Worm (Caenorhabditis elegans): ENCODE data around the gene syx-5.

The syx-5 gene

DNA sequence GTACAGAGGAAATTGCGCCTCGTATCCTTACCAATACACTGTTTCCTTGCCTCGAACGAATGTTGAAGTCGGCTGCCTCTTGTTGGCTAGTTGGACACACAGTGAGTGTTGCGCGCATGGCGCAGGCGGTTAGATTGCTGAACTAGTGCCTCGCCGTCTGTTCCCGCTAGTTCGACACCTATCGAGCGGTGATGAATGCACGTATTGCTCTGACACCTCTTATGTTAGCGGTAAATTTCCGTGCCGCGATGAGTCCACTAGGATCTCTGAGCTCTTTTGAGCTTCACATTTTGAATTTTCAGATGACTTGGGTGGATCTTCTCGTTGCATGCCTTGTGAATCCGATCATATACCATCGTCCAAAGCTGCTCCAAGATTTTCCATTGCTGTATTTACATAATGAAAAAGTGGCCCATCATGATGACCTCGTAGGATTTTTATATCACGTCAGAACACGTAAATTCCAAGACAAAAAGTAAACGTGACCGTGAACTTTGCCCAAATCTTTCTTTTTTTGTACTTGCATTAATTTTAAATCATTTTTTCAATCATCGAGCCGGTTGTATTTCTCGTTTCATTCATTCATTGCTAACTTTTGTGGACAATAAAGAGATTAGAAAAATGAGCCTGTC, 18.2 kb downstream of the syx-5 start, which contains the start of gene F55A11.11 (continued):
- TF ChIP-seq unc-30 (tag; optimal IDR thresholded peaks at IDR 0.05) = no peak
- peak; percentile 78 for TF ChIP-seq C16A3.4 (tag; optimal IDR thresholded peaks at IDR 0.05)
- no peak for TF ChIP-seq nhr-237 (tag; optimal IDR thresholded peaks at IDR 0.05)
- peak; percentile 47 for TF ChIP-seq fkh-8 (tag; optimal IDR thresholded peaks at IDR 0.05)
- TF ChIP-seq aha-1 (tag; optimal IDR thresholded peaks at IDR 0.05) = no peak
- peak; percentile 71 to 85 for TF ChIP-seq lsy-2 (tag; optimal IDR thresholded peaks at IDR 0.05)
- peak in 1 of 2 experiments; percentile 23 for TF ChIP-seq ztf-11 (tag; optimal IDR thresholded peaks at IDR 0.05)
- peak; percentile 60 to 63 for TF ChIP-seq efl-1 (optimal IDR thresholded peaks at IDR 0.05)
- peak; percentile 41 to 96 for TF ChIP-seq efl-1 (GFP tag; optimal IDR thresholded peaks at IDR 0.05 in 1 of 2)

DNA sequence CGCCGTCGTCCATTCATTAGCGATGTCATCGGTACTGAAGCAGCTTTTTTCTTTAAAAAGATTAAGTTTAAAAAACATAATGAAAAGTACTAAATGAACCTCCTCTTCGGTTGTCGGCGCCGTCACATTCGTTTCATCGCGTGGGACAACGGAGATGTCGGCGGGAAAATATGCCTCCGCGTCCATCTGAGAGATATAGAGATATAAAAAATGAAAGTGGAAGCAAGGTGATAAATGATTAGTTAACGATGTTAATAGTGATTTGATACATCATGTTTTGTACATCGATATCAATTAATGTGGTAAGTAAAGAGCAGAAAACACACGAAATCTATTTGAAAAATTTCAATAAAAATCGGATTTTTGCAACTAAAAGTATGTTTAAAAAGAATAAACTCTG, 22.6 kb downstream of the syx-5 start, which contains the start of gene F55A11.7:
Gene F55A11.7 (minus strand): TSS at position 186 of the 400 bp plus-strand sequence.
- peak; percentile 94 for TF ChIP-seq blmp-1 (tag; optimal IDR thresholded peaks at IDR 0.05)
- no peak for TF ChIP-seq mef-2 (tag; optimal IDR thresholded peaks at IDR 0.05)

DNA sequence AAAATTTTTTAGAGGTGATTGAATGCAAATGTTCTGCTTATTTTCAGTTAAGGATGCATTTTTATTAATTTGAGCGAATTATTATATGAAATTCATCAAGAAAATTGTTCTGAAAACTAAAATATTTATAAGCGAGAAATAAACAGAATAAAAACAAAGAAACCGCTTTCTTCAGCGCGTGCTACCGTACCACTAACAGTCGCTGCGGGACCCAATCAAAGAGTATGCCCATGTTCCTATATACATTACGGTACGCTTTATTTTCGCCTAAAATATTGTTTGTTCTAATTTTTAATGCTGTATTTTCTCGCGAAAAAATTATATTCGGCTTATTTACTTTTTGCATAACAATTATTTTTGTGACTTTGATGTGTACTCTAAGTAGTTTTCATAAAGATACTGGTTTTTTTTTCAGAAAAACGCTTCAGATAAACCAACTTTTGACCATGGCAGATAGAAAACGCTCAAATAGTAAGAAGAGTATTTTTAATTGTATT, 23.1 kb downstream of the syx-5 start, which contains the start of gene F55A11.8:
Gene F55A11.8 (plus strand): TSS at position 447 of the 497 bp plus-strand sequence.
- TF ChIP-seq sup-37 (GFP tag; optimal IDR thresholded peaks at IDR 0.05) (no peak), mef-2 (tag; optimal IDR thresholded peaks at IDR 0.05) (no peak), nhr-237 (tag; optimal IDR thresholded peaks at IDR 0.05) (no peak), nhr-85 (tag) (peak; percentile 23), grh-1 (GFP tag; IDR thresholded peaks at IDR 0.05) (no peak)

DNA sequence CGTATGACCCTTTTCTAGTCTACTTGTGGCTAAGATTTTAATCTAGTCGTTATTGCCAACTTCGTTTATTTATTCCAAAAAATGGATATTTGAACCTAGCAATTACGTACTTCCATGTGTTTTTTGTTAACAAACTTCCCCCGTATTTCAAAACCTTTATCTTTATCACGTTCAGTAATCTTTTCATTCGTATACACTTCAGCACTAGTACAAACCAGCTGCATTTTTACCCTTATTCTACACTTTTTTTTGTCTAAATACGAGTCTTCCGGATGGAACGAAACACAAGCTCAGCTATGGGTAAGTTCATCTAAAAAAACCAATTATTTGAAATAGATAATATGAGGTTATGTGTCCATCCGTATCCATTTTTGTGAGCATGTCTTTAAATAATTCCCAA, 24.8 kb downstream of the syx-5 start, which contains the start of gene D2023.1:
Gene D2023.1 (plus strand): TSS at position 77 of the 400 bp plus-strand sequence.
- TF ChIP-seq aly-2 (tag; optimal IDR thresholded peaks at IDR 0.05) = no peak
- no peak for TF ChIP-seq zip-4 (GFP tag; optimal IDR thresholded peaks at IDR 0.05)
- TF ChIP-seq unc-130 (tag; optimal IDR thresholded peaks at IDR 0.05) = no peak
- TF ChIP-seq skn-1 (tag; optimal IDR thresholded peaks at IDR 0.05) = no peak
- TF ChIP-seq fkh-10 (GFP tag; optimal IDR thresholded peaks at IDR 0.05) = no peak
- no peak for TF ChIP-seq jun-1 (tag; optimal IDR thresholded peaks at IDR 0.05)
- no peak for TF ChIP-seq ces-1 (GFP tag; optimal IDR thresholded peaks at IDR 0.05)
- no peak for TF ChIP-seq nhr-11 (tag; optimal IDR thresholded peaks at IDR 0.05)
- no peak for TF ChIP-seq nhr-28 (tag; optimal IDR thresholded peaks at IDR 0.05)
- no peak for TF ChIP-seq sox-4 (tag; optimal IDR thresholded peaks at IDR 0.05)
- no peak for TF ChIP-seq ets-5 (GFP tag; IDR thresholded peaks at IDR 0.05)
- TF ChIP-seq lin-39 (tag; optimal IDR thresholded peaks at IDR 0.05) = no peak
- TF ChIP-seq vab-15 (tag; optimal IDR thresholded peaks at IDR 0.05) = no peak
- TF ChIP-seq hlh-17 (GFP tag; optimal IDR thresholded peaks at IDR 0.05; ENCODE audit: borderline replicate concordance) = no peak
- no peak for TF ChIP-seq hlh-4 (tag; optimal IDR thresholded peaks at IDR 0.05)
- no peak for TF ChIP-seq fkh-8 (tag; optimal IDR thresholded peaks at IDR 0.05)
- TF ChIP-seq unc-98 (GFP tag; IDR thresholded peaks at IDR 0.05) = no peak
- no peak for TF ChIP-seq ceh-82 (tag; optimal IDR thresholded peaks at IDR 0.05)

DNA sequence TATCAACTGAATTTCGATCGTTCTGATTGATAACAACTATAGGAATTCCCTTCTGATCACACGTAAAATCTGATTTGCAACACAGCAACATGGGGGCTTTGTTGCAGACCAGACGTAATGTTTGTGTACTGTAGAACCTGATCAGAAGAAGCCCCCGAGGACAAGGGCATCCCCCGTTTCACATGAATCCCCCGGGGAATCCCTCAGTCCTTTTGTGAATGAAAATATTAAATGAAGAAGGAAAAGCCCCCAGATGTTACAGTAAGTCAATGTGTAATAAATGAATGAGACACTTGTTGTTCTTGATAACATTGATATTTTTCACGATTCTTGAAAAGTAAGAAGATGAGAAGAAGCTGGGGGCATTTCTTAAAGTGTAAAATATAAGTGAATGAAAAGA, 29.5 kb downstream of the syx-5 start:
- TF ChIP-seq efl-3 (GFP tag; optimal IDR thresholded peaks at IDR 0.05) (no peak), nhr-84 (tag; optimal IDR thresholded peaks at IDR 0.05) (no peak), sptf-1 (tag; optimal IDR thresholded peaks at IDR 0.05) (no peak), lin-39 (tag; optimal IDR thresholded peaks at IDR 0.05) (no peak), unc-98 (GFP tag; IDR thresholded peaks at IDR 0.05) (no peak), nhr-76 (tag; optimal IDR thresholded peaks at IDR 0.05) (no peak), hlh-17 (GFP tag; optimal IDR thresholded peaks at IDR 0.05; ENCODE audit: borderline replicate concordance) (no peak), elt-2 (tag; optimal IDR thresholded peaks at IDR 0.05) (no peak), ets-5 (GFP tag; IDR thresholded peaks at IDR 0.05) (no peak), fkh-8 (tag; optimal IDR thresholded peaks at IDR 0.05) (no peak), nhr-71 (tag; optimal IDR thresholded peaks at IDR 0.05) (no peak), fos-1 (tag; optimal IDR thresholded peaks at IDR 0.05) (no peak), nhr-11 (tag; optimal IDR thresholded peaks at IDR 0.05) (no peak), tbx-2 (tag; optimal IDR thresholded peaks at IDR 0.05) (no peak), skn-1 (tag; optimal IDR thresholded peaks at IDR 0.05) (no peak), grh-1 (GFP tag; IDR thresholded peaks at IDR 0.05) (no peak), efl-1 (optimal IDR thresholded peaks at IDR 0.05) (no peak), efl-1 (GFP tag; optimal IDR thresholded peaks at IDR 0.05 in 1 of 2) (no peak), sox-4 (tag; optimal IDR thresholded peaks at IDR 0.05) (no peak), lin-35 (GFP tag; optimal IDR thresholded peaks at IDR 0.05) (no peak)

Data from whole organism, L1 larva.